Worm (Caenorhabditis elegans) whole organism, L1 larva: ENCODE measurements around the gene sinh-1.

Experiments
- aly-2 ChIP-seq: fragments of 150-350 bp; optimal IDR thresholded peaks from 2 replicates; lab custom pipeline; 2014; ENCODE audit warnings: missing biosample characterization, missing genetic modification characterization
- ama-1 ChIP-seq: fragments of 150-350 bp; optimal IDR thresholded peaks from 2 replicates; lab custom pipeline; 2014
- lin-13 ChIP-seq: fragments of 150-350 bp; optimal IDR thresholded peaks from 2 replicates; lab custom pipeline; 2014; ENCODE audit warnings: missing biosample characterization, missing genetic modification reagents, missing genetic modification characterization
- lin-14 ChIP-seq: fragments of 200-800 bp; sonication (Bioruptor generic); optimal IDR thresholded peaks from 2 replicates; lab custom pipeline; 2018; ENCODE audit warnings: mild to moderate bottlenecking, missing genetic modification characterization, moderate library complexity, missing compliant biosample characterization
- lin-39 ChIP-seq: fragments of 150-350 bp; optimal IDR thresholded peaks from 2 replicates; lab custom pipeline; 2014; ENCODE audit warnings: missing biosample characterization, missing genetic modification reagents, missing genetic modification characterization
- nhr-12 ChIP-seq: sonication (generic microtip); optimal IDR thresholded peaks from 2 replicates; lab custom pipeline; 2017; ENCODE audit warnings: missing biosample characterization, missing genetic modification characterization
- pax-3 ChIP-seq: fragments of 200-800 bp; sonication (Bioruptor generic); optimal IDR thresholded peaks from 2 replicates; lab custom pipeline; 2018; ENCODE audit warnings: mild to moderate bottlenecking, missing genetic modification characterization, moderate library complexity, missing compliant biosample characterization
- unc-62 ChIP-seq: fragments of 150-350 bp; optimal IDR thresholded peaks from 2 replicates; lab custom pipeline; 2014; ENCODE audit warnings: missing biosample characterization, missing genetic modification reagents, missing genetic modification characterization

ce11 chrII:12268857-12269256 lies 40.8 kb downstream of the sinh-1 start:
- peak; percentile 25 for TF ChIP-seq lin-39 (tag; lab: Kevin White, UChicago)
- no peak for TF ChIP-seq aly-2 (tag; lab: Kevin White, UChicago)
- no peak for TF ChIP-seq lin-13 (GFP tag; lab: Kevin White, UChicago)
- TF ChIP-seq pax-3 (tag; lab: Kevin White, UChicago) = no peak
- TF ChIP-seq lin-14 (GFP tag; lab: Kevin White, UChicago) = no peak
- no peak for TF ChIP-seq unc-62
- no peak for TF ChIP-seq ama-1
- no peak for TF ChIP-seq nhr-12 (tag; lab: Kevin White, UChicago)
